Worm (Caenorhabditis elegans) whole organism, mixed stage, embryonic: ENCODE results near the gene C38C3.3.

Experiments used
- blmp-1 ChIP-seq: fragments of 150-350 bp; optimal IDR thresholded peaks from 2 replicates; lab custom pipeline; 2014; ENCODE audit warnings: missing biosample characterization, missing genetic modification characterization
- flh-1 ChIP-seq: fragments of 200-800 bp; sonication (Bioruptor generic); optimal IDR thresholded peaks from 2 replicates; lab custom pipeline; 2018; ENCODE audit warnings: mild to moderate bottlenecking, missing genetic modification characterization, moderate library complexity, missing compliant biosample characterization
- snpc-4 ChIP-seq: fragments of 150-350 bp; optimal IDR thresholded peaks from 2 replicates; lab custom pipeline; 2014; ENCODE audit warnings: missing biosample characterization, missing genetic modification characterization

- no peak for TF ChIP-seq blmp-1 (tag; lab: Kevin White, UChicago)
- TF ChIP-seq snpc-4 (tag; lab: Kevin White, UChicago): no peak
- no peak for TF ChIP-seq flh-1 (GFP tag; lab: Kevin White, UChicago)
Observed at ce11 chrV:1465932-1466331, 29.5 kb upstream of the C38C3.3 start.
